Worm (Caenorhabditis elegans) whole organism, L4 larva: ENCODE measurements around the gene rps-21.

Experiments used
- F49E8.2 ChIP-seq: sonication (generic microtip); optimal IDR thresholded peaks from 2 replicates; lab custom pipeline; 2016; ENCODE audit warnings: missing compliant biosample characterization, mild to moderate bottlenecking, missing genetic modification characterization, borderline replicate concordance
- R02D3.7 ChIP-seq: fragments of 150-350 bp; sonication (generic microtip); optimal IDR thresholded peaks from 3 replicates; lab custom pipeline; 2014; ENCODE audit warnings: missing biosample characterization, missing genetic modification characterization
- lin-39 ChIP-seq: fragments of 150-350 bp; optimal IDR thresholded peaks from 2 replicates; lab custom pipeline; 2014; ENCODE audit warnings: missing biosample characterization, missing genetic modification reagents, missing genetic modification characterization
- pqm-1 ChIP-seq: sonication (generic microtip); optimal IDR thresholded peaks from 2 replicates; lab custom pipeline; 2017; ENCODE audit warnings: missing biosample characterization, missing genetic modification characterization
- unc-39 ChIP-seq: sonication (generic microtip); optimal IDR thresholded peaks from 2 replicates; lab custom pipeline; 2017; ENCODE audit warnings: missing biosample characterization, missing genetic modification characterization
- unc-62 ChIP-seq, 3 experiments: fragments of 150-350 bp in 1 of 3; sonication (generic microtip); optimal IDR thresholded peaks in 2 of 3; peaks in 1 of 3; 1 replicate in 1 of 3; 2 replicates in 2 of 3; lab custom pipeline; 2014 to 2017; ENCODE audit warnings: missing biosample characterization in 3 of 3, missing genetic modification characterization in 3 of 3, missing genetic modification reagents in 3 of 3, missing genotype in 1 of 3

DNA sequence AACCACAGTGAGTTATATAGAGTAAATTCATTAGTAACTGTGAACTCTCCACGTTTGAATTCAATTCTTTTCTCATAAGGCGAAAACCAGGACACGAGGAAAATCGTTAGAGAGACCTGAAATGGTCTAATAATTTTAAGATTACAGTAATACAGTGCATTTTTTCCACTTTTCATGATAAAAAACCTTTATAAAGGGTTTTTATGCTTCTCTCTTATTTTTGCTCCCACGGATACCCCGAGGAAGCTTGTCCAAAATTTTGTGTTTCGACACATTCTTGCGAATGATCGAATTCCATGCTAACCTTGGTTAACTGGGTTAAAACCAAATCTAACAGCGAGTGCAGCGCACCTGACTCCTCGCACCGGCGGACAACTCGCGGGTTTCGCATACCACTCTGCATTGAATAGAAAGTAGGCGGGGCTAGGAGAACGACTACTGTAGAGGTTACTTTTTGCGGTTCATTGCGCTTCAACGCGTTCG, 49.2 kb downstream of the rps-21 start:
- TF ChIP-seq unc-62 (GFP tag; optimal IDR thresholded peaks at IDR 0.05 in 1 of 2; lab: Kevin White, UChicago) (no peak), unc-62 (tag; optimal IDR thresholded peaks at IDR 0.05; lab: Kevin White, UChicago) (no peak), unc-39 (tag; lab: Kevin White, UChicago) (no peak), pqm-1 (tag; lab: Kevin White, UChicago) (no peak), R02D3.7 (tag; lab: Kevin White, UChicago) (no peak), lin-39 (no peak), F49E8.2 (tag; lab: Kevin White, UChicago) (peak; percentile 66)
